Fruit fly (Drosophila melanogaster) whole organism, embryonic: ENCODE measurements around the gene mfr.

ENCODE experiments used
- ATbp ChIP-seq: fragments of 200-800 bp; sonication (Bioruptor generic); optimal IDR thresholded peaks from 2 replicates; lab custom pipeline; 2017; ENCODE audit warnings: missing biosample characterization, mild to moderate bottlenecking, missing genetic modification characterization, missing genetic modification reagents
- Ada2b ChIP-seq: fragments of 200-800 bp; sonication (Bioruptor generic); IDR thresholded peaks from 2 replicates; pipeline ENCODE4 v1.3.6; 2022; ENCODE audit warnings: missing biosample characterization, missing genetic modification characterization
- Aef1 ChIP-seq: fragments of 200-800 bp; sonication (Bioruptor generic); IDR thresholded peaks from 3 replicates; pipeline ENCODE4 v1.3.6; 2022; ENCODE audit warnings: missing biosample characterization, missing genetic modification characterization
- Antp ChIP-seq: fragments of 200-800 bp; sonication (Bioruptor generic); optimal IDR thresholded peaks from 3 replicates; lab custom pipeline; 2016; ENCODE audit warnings: missing biosample characterization, missing genetic modification characterization
- Awh ChIP-seq: fragments of 200-800 bp; sonication (Bioruptor generic); IDR thresholded peaks from 2 replicates; pipeline ENCODE4, ENCODE4 v1.3.6; 2022; ENCODE audit warnings: missing biosample characterization, missing genetic modification characterization
- CG10209 ChIP-seq: fragments of 200-800 bp; sonication (Bioruptor generic); optimal IDR thresholded peaks from 3 replicates; lab custom pipeline; 2017; ENCODE audit warnings: missing biosample characterization, mild to moderate bottlenecking, missing genetic modification characterization, missing genetic modification reagents
- CG10267 ChIP-seq: fragments of 200-800 bp; sonication (Bioruptor generic); optimal IDR thresholded peaks from 2 replicates; lab custom pipeline; 2018; ENCODE audit warnings: missing biosample characterization, mild to moderate bottlenecking, missing genetic modification characterization, moderate library complexity
- CG12104 ChIP-seq: fragments of 200-800 bp; sonication (Bioruptor generic); optimal IDR thresholded peaks from 3 replicates; lab custom pipeline; 2016; ENCODE audit warnings: missing biosample characterization, missing genetic modification characterization
- CG12942 ChIP-seq: fragments of 200-800 bp; sonication (Bioruptor generic); optimal IDR thresholded peaks from 3 replicates; lab custom pipeline; 2016; ENCODE audit warnings: missing biosample characterization, missing genetic modification characterization
- CG13296 ChIP-seq: fragments of 200-800 bp; sonication (Bioruptor generic); optimal IDR thresholded peaks from 3 replicates; lab custom pipeline; 2018; ENCODE audit warnings: missing biosample characterization, mild to moderate bottlenecking, missing genetic modification characterization
- CG14965 ChIP-seq: fragments of 200-800 bp; sonication (Bioruptor generic); optimal IDR thresholded peaks from 2 replicates; lab custom pipeline; 2016; ENCODE audit warnings: missing biosample characterization, missing genetic modification characterization, borderline replicate concordance
- CG15601 ChIP-seq: fragments of 200-800 bp; sonication (Bioruptor generic); optimal IDR thresholded peaks from 3 replicates; lab custom pipeline; 2019; ENCODE audit warnings: missing biosample characterization, mild to moderate bottlenecking, missing genetic modification characterization, moderate library complexity
- CG17385 ChIP-seq: fragments of 200-800 bp; sonication (Bioruptor generic); optimal IDR thresholded peaks from 3 replicates; lab custom pipeline; 2018; ENCODE audit warnings: missing biosample characterization, mild to moderate bottlenecking, missing genetic modification characterization
- CG1792 ChIP-seq: fragments of 200-800 bp; sonication (Bioruptor generic); optimal IDR thresholded peaks from 2 replicates; lab custom pipeline; 2016; ENCODE audit warnings: missing biosample characterization, missing genetic modification characterization
- CG1832 ChIP-seq: fragments of 200-800 bp; sonication (Bioruptor generic); optimal IDR thresholded peaks from 2 replicates; lab custom pipeline; 2017; ENCODE audit warnings: missing biosample characterization, mild to moderate bottlenecking, missing genetic modification characterization, inconsistent platforms
- CG18619 ChIP-seq: fragments of 200-800 bp; sonication (Bioruptor generic); optimal IDR thresholded peaks from 3 replicates; lab custom pipeline; 2017; ENCODE audit warnings: missing biosample characterization, mild to moderate bottlenecking, missing genetic modification characterization
- CG2129 ChIP-seq: fragments of 200-800 bp; sonication (Bioruptor generic); IDR thresholded peaks from 2 replicates; pipeline ENCODE4 v1.3.6; 2022; ENCODE audit warnings: missing biosample characterization, missing genetic modification characterization; ENCODE audit not compliant: partially characterized antibody
- CG2678 ChIP-seq: fragments of 200-800 bp; sonication (Bioruptor generic); optimal IDR thresholded peaks from 3 replicates; lab custom pipeline; 2019; ENCODE audit warnings: missing biosample characterization, mild to moderate bottlenecking, missing genetic modification characterization, moderate library complexity
- CG32532 ChIP-seq: fragments of 200-800 bp; sonication (Bioruptor generic); IDR thresholded peaks from 2 replicates; pipeline ENCODE4 v1.3.6; 2022; ENCODE audit warnings: missing biosample characterization, missing genetic modification characterization
- CG32772 ChIP-seq: fragments of 200-800 bp; sonication (Bioruptor generic); IDR thresholded peaks from 2 replicates; pipeline ENCODE4 v1.3.6; 2022; ENCODE audit warnings: missing biosample characterization, missing genetic modification characterization
- CG3281 ChIP-seq: fragments of 200-800 bp; sonication (Bioruptor generic); optimal IDR thresholded peaks from 3 replicates; lab custom pipeline; 2017; ENCODE audit warnings: missing biosample characterization, mild to moderate bottlenecking, missing genetic modification characterization
- CG3995 ChIP-seq: fragments of 200-800 bp; sonication (Bioruptor generic); optimal IDR thresholded peaks from 3 replicates; lab custom pipeline; 2016; ENCODE audit warnings: missing biosample characterization, missing genetic modification characterization
- CG4328 ChIP-seq: fragments of 200-800 bp; sonication (Bioruptor generic); optimal IDR thresholded peaks from 3 replicates; lab custom pipeline; 2017; ENCODE audit warnings: missing biosample characterization, missing genetic modification reagents, missing genetic modification characterization
- CG4404 ChIP-seq: fragments of 200-800 bp; sonication (Bioruptor generic); IDR thresholded peaks from 2 replicates; pipeline ENCODE4 v1.3.6; 2022; ENCODE audit warnings: missing biosample characterization, missing genetic modification characterization
- CG5180 ChIP-seq: fragments of 200-800 bp; sonication (Bioruptor generic); optimal IDR thresholded peaks from 3 replicates; lab custom pipeline; 2017; ENCODE audit warnings: missing biosample characterization, missing genetic modification characterization, mild to moderate bottlenecking, moderate library complexity, missing genetic modification reagents
- CG6254 ChIP-seq: fragments of 200-800 bp; sonication (Bioruptor generic); optimal IDR thresholded peaks from 3 replicates; lab custom pipeline; 2017; ENCODE audit warnings: mild to moderate bottlenecking, missing biosample characterization, missing genetic modification reagents, missing genetic modification characterization
- CG6765 ChIP-seq: fragments of 200-800 bp; sonication (Bioruptor generic); optimal IDR thresholded peaks from 3 replicates; lab custom pipeline; 2017; ENCODE audit warnings: missing biosample characterization, mild to moderate bottlenecking, missing genetic modification characterization
- CG6854 ChIP-seq: fragments of 200-800 bp; sonication (Bioruptor generic); optimal IDR thresholded peaks from 3 replicates; lab custom pipeline; 2017; ENCODE audit warnings: missing biosample characterization, mild to moderate bottlenecking, missing genetic modification characterization
- CG7839 ChIP-seq: fragments of 200-800 bp; sonication (Bioruptor generic); optimal IDR thresholded peaks from 3 replicates; lab custom pipeline; 2018; ENCODE audit warnings: missing biosample characterization, mild to moderate bottlenecking, missing genetic modification characterization, moderate library complexity
- CG8359 ChIP-seq: fragments of 200-800 bp; sonication (Bioruptor generic); optimal IDR thresholded peaks from 2 replicates; lab custom pipeline; 2017; ENCODE audit warnings: missing biosample characterization, mild to moderate bottlenecking, missing genetic modification characterization, borderline replicate concordance
- Deaf1 ChIP-seq: fragments of 200-800 bp; optimal IDR thresholded peaks from 3 replicates; lab custom pipeline; 2019; ENCODE audit warnings: missing biosample characterization, mild to moderate bottlenecking, missing genetic modification characterization, moderate library complexity
- E2f1 ChIP-seq: fragments of 200-800 bp; sonication (Bioruptor generic); IDR thresholded peaks from 2 replicates; pipeline ENCODE4 v1.3.6; 2022; ENCODE audit warnings: missing biosample characterization, missing genetic modification characterization
- Fer3 ChIP-seq: fragments of 200-800 bp; sonication (Bioruptor generic); optimal IDR thresholded peaks from 2 replicates; lab custom pipeline; 2018; ENCODE audit warnings: missing biosample characterization, mild to moderate bottlenecking, missing genetic modification characterization, moderate library complexity
- Hmr ChIP-seq: fragments of 200-800 bp; sonication (Bioruptor generic); optimal IDR thresholded peaks from 3 replicates; lab custom pipeline; 2017; ENCODE audit warnings: mild to moderate bottlenecking, missing biosample characterization, missing genetic modification reagents, missing genetic modification characterization
- Mrtf ChIP-seq: fragments of 200-800 bp; sonication (Bioruptor generic); IDR thresholded peaks from 3 replicates; pipeline ENCODE4 v1.3.6; 2022; ENCODE audit warnings: missing biosample characterization, missing genetic modification characterization
- PHDP ChIP-seq: fragments of 200-800 bp; sonication (Bioruptor generic); optimal IDR thresholded peaks from 3 replicates; lab custom pipeline; 2018; ENCODE audit warnings: missing biosample characterization, mild to moderate bottlenecking, missing genetic modification characterization, moderate library complexity
- Sox100B ChIP-seq: fragments of 200-800 bp; sonication (Bioruptor generic); optimal IDR thresholded peaks from 3 replicates; lab custom pipeline; 2018; ENCODE audit warnings: missing biosample characterization, mild to moderate bottlenecking, missing genetic modification characterization
- Sry-β ChIP-seq: fragments of 200-800 bp; sonication (Bioruptor generic); optimal IDR thresholded peaks from 2 replicates; lab custom pipeline; 2018; ENCODE audit warnings: missing biosample characterization, mild to moderate bottlenecking, missing genetic modification characterization, moderate library complexity
- Ssrp ChIP-seq: fragments of 200-800 bp; sonication (Bioruptor generic); optimal IDR thresholded peaks from 2 replicates; lab custom pipeline; 2018; ENCODE audit warnings: missing biosample characterization, mild to moderate bottlenecking, missing genetic modification characterization, moderate library complexity
- Xrp1 ChIP-seq: fragments of 200-800 bp; sonication (Bioruptor generic); IDR thresholded peaks from 2 replicates; pipeline ENCODE4 v1.3.6; 2022; ENCODE audit warnings: missing biosample characterization, missing genetic modification characterization
- ase ChIP-seq: fragments of 200-800 bp; sonication (Bioruptor generic); IDR thresholded peaks from 3 replicates; pipeline ENCODE4 v1.3.6; 2022; ENCODE audit warnings: missing biosample characterization, missing genetic modification characterization
- ash1 ChIP-seq: fragments of 200-800 bp; sonication (Bioruptor generic); optimal IDR thresholded peaks from 2 replicates; lab custom pipeline; 2018; ENCODE audit warnings: missing biosample characterization, mild to moderate bottlenecking, missing genetic modification characterization
- bbx ChIP-seq: fragments of 200-800 bp; sonication (Bioruptor generic); IDR thresholded peaks from 2 replicates; pipeline ENCODE4 v1.3.6; 2022; ENCODE audit warnings: missing biosample characterization, missing genetic modification characterization; ENCODE audit not compliant: partially characterized antibody
- btn ChIP-seq: fragments of 200-800 bp; sonication (Bioruptor generic); optimal IDR thresholded peaks from 2 replicates; lab custom pipeline; 2016; ENCODE audit warnings: missing biosample characterization, missing genetic modification characterization
- cato ChIP-seq: fragments of 200-800 bp; sonication (Bioruptor generic); optimal IDR thresholded peaks from 2 replicates; lab custom pipeline; 2016; ENCODE audit warnings: missing biosample characterization, missing genetic modification characterization, borderline replicate concordance
- dimm ChIP-seq: fragments of 200-800 bp; sonication (Bioruptor generic); IDR thresholded peaks from 2 replicates; pipeline ENCODE4 v1.3.6; 2022; ENCODE audit warnings: missing biosample characterization, missing genetic modification characterization
- eve ChIP-seq, 2 experiments: fragments of >200 bp; optimal IDR thresholded peaks; 2 replicates each; lab custom pipeline; 2017; ENCODE audit warnings: missing biosample characterization in 2 of 2, missing genetic modification characterization in 2 of 2
- odd ChIP-seq: fragments of 200-800 bp; sonication (Bioruptor generic); optimal IDR thresholded peaks from 2 replicates; lab custom pipeline; 2017; ENCODE audit warnings: missing biosample characterization, mild to moderate bottlenecking, missing genetic modification characterization
- row ChIP-seq: fragments of 200-800 bp; sonication (Bioruptor generic); IDR thresholded peaks from 3 replicates; pipeline ENCODE4 v1.3.6; 2022; ENCODE audit warnings: missing biosample characterization, missing genetic modification characterization
- tap ChIP-seq: fragments of 200-800 bp; optimal IDR thresholded peaks from 3 replicates; lab custom pipeline; 2019; ENCODE audit warnings: missing biosample characterization, mild to moderate bottlenecking, missing genetic modification characterization, moderate library complexity

mfr gene

DNA sequence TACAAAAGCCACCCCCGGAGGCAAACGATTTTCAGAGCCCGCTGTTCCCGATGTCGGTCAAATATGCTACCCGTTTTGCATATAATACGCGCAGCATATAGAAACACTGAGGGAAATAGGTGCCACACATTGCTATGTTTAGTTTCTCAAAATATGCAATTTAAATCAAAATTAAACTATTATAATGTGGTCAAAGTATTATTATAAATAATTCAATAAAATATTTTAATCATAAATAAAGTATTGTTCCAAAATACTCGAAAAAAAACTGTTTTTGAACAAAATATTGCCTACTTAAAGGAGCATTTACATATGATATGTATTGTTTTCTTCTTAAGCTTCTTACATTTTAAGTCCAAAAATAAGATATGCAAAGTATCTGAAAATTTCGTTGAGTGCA is 38.5 kb upstream of the mfr start (continued):
- TF ChIP-seq ash1 (GFP tag; lab: Kevin White, UChicago) (no peak), ATbp (GFP tag; lab: Kevin White, UChicago) (peak; percentile 34), CG12104 (GFP tag; lab: Kevin White, UChicago) (peak; percentile 51), bbx (GFP tag; lab: Robert Waterston, UW) (no peak), CG5180 (GFP tag; lab: Kevin White, UChicago) (peak; percentile 26), CG17385 (GFP tag; lab: Kevin White, UChicago) (peak; percentile 43), CG13296 (peak; percentile 50), E2f1 (GFP tag; lab: Robert Waterston, UW) (peak; percentile 58; the same call in 1 of the 2 replicates), tap (tag; lab: Kevin White, UChicago) (peak; percentile 52), CG8359 (GFP tag; lab: Kevin White, UChicago) (peak; percentile 45), ase (GFP tag; lab: Robert Waterston, UW) (no peak), CG1792 (GFP tag; lab: Kevin White, UChicago) (no peak), Awh (GFP tag; lab: Robert Waterston, UW) (no peak), Ssrp (tag; lab: Kevin White, UChicago) (peak; percentile 67), CG7839 (tag; lab: Kevin White, UChicago) (peak; percentile 68), eve (GFP tag; optimal IDR thresholded peaks at IDR 0.05; lab: Kevin White, UChicago) (no peak), CG6765 (GFP tag; lab: Kevin White, UChicago) (peak; percentile 6), Xrp1 (GFP tag; lab: Robert Waterston, UW) (0 out of 2 replicates have a peak, but pooled peaks have one; percentile 18), CG4404 (GFP tag; lab: Robert Waterston, UW) (no peak), cato (GFP tag; lab: Kevin White, UChicago) (no peak), CG10267 (tag; lab: Kevin White, UChicago) (peak; percentile 22), CG14965 (GFP tag; lab: Kevin White, UChicago) (no peak), CG32772 (0 out of 2 replicates have a peak, but pooled peaks have one; percentile 26), CG2129 (GFP tag; lab: Robert Waterston, UW) (no peak), btn (no peak), CG3995 (no peak), odd (GFP tag; lab: Kevin White, UChicago) (no peak), Aef1 (GFP tag; lab: Robert Waterston, UW) (no peak), CG18619 (GFP tag; lab: Kevin White, UChicago) (peak; percentile 16), CG12942 (GFP tag; lab: Kevin White, UChicago) (peak; percentile 10), CG15601 (tag; lab: Kevin White, UChicago) (peak; percentile 53), dimm (no peak), CG32532 (GFP tag; lab: Robert Waterston, UW) (no peak), PHDP (tag; lab: Kevin White, UChicago) (peak; percentile 59), CG2678 (tag; lab: Kevin White, UChicago) (peak; percentile 72), Hmr (GFP tag; lab: Kevin White, UChicago) (peak; percentile 56), Fer3 (peak; percentile 55), CG6854 (GFP tag; lab: Kevin White, UChicago) (peak; percentile 4), Deaf1 (tag; lab: Kevin White, UChicago) (no peak), CG10209 (GFP tag; lab: Kevin White, UChicago) (peak; percentile 59), Sox100B (GFP tag; lab: Kevin White, UChicago) (peak; percentile 72), CG1832 (GFP tag; lab: Kevin White, UChicago) (no peak), CG6254 (GFP tag; lab: Kevin White, UChicago) (peak; percentile 29), CG3281 (GFP tag; lab: Kevin White, UChicago) (peak; percentile 57), CG4328 (GFP tag; lab: Kevin White, UChicago) (no peak), Sry-β (GFP tag; lab: Kevin White, UChicago) (no peak), Mrtf (no peak), row (GFP tag; lab: Robert Waterston, UW) (peak; percentile 51; the same call in 2 of the 3 replicates), Ada2b (GFP tag; lab: Robert Waterston, UW) (peak; percentile 29; the same call in 1 of the 2 replicates), Antp (GFP tag; lab: Kevin White, UChicago) (no peak)
